Fruit fly (Drosophila melanogaster) whole organism, embryonic: Measurements from ENCODE around the gene H2.0.
A peak's percentile ranks its signal among the peaks of the same experiment; 100 is the strongest.

Source experiments
- Bteb2 ChIP-seq: fragments of 200-800 bp; sonication (Bioruptor generic); optimal IDR thresholded peaks from 2 replicates; lab custom pipeline; 2016; ENCODE audit warnings: missing biosample characterization, missing genetic modification characterization
- CG10959 ChIP-seq: fragments of 200-800 bp; sonication (Bioruptor generic); IDR thresholded peaks from 2 replicates; pipeline ENCODE4 v1.3.6; 2022; ENCODE audit warnings: missing biosample characterization, missing genetic modification characterization
- CG12942 ChIP-seq: fragments of 200-800 bp; sonication (Bioruptor generic); optimal IDR thresholded peaks from 3 replicates; lab custom pipeline; 2016; ENCODE audit warnings: missing biosample characterization, missing genetic modification characterization
- CG13624 ChIP-seq: fragments of 200-800 bp; sonication (Bioruptor generic); optimal IDR thresholded peaks from 2 replicates; lab custom pipeline; 2016; ENCODE audit warnings: missing biosample characterization, missing genetic modification characterization
- CG13894 ChIP-seq: fragments of 200-800 bp; sonication (Bioruptor generic); optimal IDR thresholded peaks from 3 replicates; lab custom pipeline; 2018; ENCODE audit warnings: missing biosample characterization, mild to moderate bottlenecking, missing genetic modification characterization, moderate library complexity
- CG15479 ChIP-seq: fragments of 200-800 bp; sonication (Bioruptor generic); optimal IDR thresholded peaks from 3 replicates; lab custom pipeline; 2019; ENCODE audit warnings: missing biosample characterization, mild to moderate bottlenecking, missing genetic modification characterization, moderate library complexity
- CG1603 ChIP-seq: fragments of 200-800 bp; sonication (Bioruptor generic); optimal IDR thresholded peaks from 2 replicates; lab custom pipeline; 2019; ENCODE audit warnings: missing biosample characterization, mild to moderate bottlenecking, missing genetic modification characterization, moderate library complexity
- CG17361 ChIP-seq: fragments of 200-800 bp; sonication (Bioruptor generic); IDR thresholded peaks from 3 replicates; pipeline ENCODE4 v1.3.6; 2022; ENCODE audit warnings: missing biosample characterization, missing genetic modification characterization
- CG31224 ChIP-seq: fragments of 200-800 bp; sonication (Bioruptor generic); IDR thresholded peaks from 2 replicates; pipeline ENCODE4 v1.3.6; 2022; ENCODE audit warnings: missing biosample characterization, missing genetic modification characterization
- CG42726 ChIP-seq: fragments of 200-800 bp; sonication (Bioruptor generic); IDR thresholded peaks from 2 replicates; pipeline ENCODE4 v1.3.6; 2022; ENCODE audit warnings: missing biosample characterization, missing genetic modification characterization; ENCODE audit not compliant: partially characterized antibody
- CG4282 ChIP-seq: fragments of 200-800 bp; sonication (Bioruptor generic); optimal IDR thresholded peaks from 2 replicates; lab custom pipeline; 2016; ENCODE audit warnings: missing biosample characterization, missing genetic modification characterization
- CG4328 ChIP-seq: fragments of 200-800 bp; sonication (Bioruptor generic); optimal IDR thresholded peaks from 3 replicates; lab custom pipeline; 2017; ENCODE audit warnings: missing biosample characterization, missing genetic modification reagents, missing genetic modification characterization
- CG4854 ChIP-seq: fragments of 200-800 bp; sonication (Bioruptor generic); optimal IDR thresholded peaks from 2 replicates; lab custom pipeline; 2016; ENCODE audit warnings: missing biosample characterization, missing genetic modification characterization, inconsistent platforms
- CG7786 ChIP-seq: fragments of 200-800 bp; sonication (Bioruptor generic); optimal IDR thresholded peaks from 2 replicates; lab custom pipeline; 2016; ENCODE audit warnings: missing biosample characterization, missing genetic modification characterization
- CG8281 ChIP-seq: fragments of 200-800 bp; sonication (Bioruptor generic); optimal IDR thresholded peaks from 2 replicates; lab custom pipeline; 2018; ENCODE audit warnings: missing biosample characterization, mild to moderate bottlenecking, missing genetic modification characterization, moderate library complexity
- CG8290 ChIP-seq, 3 experiments: fragments of 200-800 bp; sonication (Bioruptor generic); optimal IDR thresholded peaks; 2 replicates each; lab custom pipeline; 2016 to 2019; ENCODE audit warnings: missing biosample characterization in 3 of 3, missing genetic modification characterization in 3 of 3, mild to moderate bottlenecking in 2 of 3, moderate library complexity in 1 of 3
- CG8765 ChIP-seq: fragments of 200-800 bp; sonication (Bioruptor generic); IDR thresholded peaks from 2 replicates; pipeline ENCODE4 v1.3.6; 2022; ENCODE audit warnings: missing biosample characterization, missing genetic modification characterization
- CG9797 ChIP-seq: fragments of 200-800 bp; sonication (Bioruptor generic); optimal IDR thresholded peaks from 3 replicates; lab custom pipeline; 2018; ENCODE audit warnings: missing biosample characterization, mild to moderate bottlenecking, missing genetic modification characterization
- Camta ChIP-seq: fragments of 200-800 bp; sonication (Bioruptor generic); optimal IDR thresholded peaks from 2 replicates; lab custom pipeline; 2016; ENCODE audit warnings: missing biosample characterization, missing genetic modification characterization
- CrebB ChIP-seq: fragments of 200-800 bp; sonication (Bioruptor generic); optimal IDR thresholded peaks from 3 replicates; lab custom pipeline; 2018; ENCODE audit warnings: missing biosample characterization, mild to moderate bottlenecking, missing genetic modification characterization
- D19B ChIP-seq: fragments of 200-800 bp; sonication (Bioruptor generic); optimal IDR thresholded peaks from 2 replicates; lab custom pipeline; 2017; ENCODE audit warnings: missing biosample characterization, mild to moderate bottlenecking, missing genetic modification characterization
- HLH3B ChIP-seq: fragments of 200-800 bp; sonication (Bioruptor generic); IDR thresholded peaks from 2 replicates; pipeline ENCODE4 v1.3.6; 2022; ENCODE audit warnings: missing biosample characterization, missing genetic modification characterization
- HmgD ChIP-seq: fragments of 200-800 bp; sonication (Bioruptor generic); optimal IDR thresholded peaks from 3 replicates; lab custom pipeline; 2016; ENCODE audit warnings: missing biosample characterization, missing genetic modification characterization
- Hsf ChIP-seq: fragments of 200-800 bp; sonication (Bioruptor generic); optimal IDR thresholded peaks from 3 replicates; lab custom pipeline; 2016; ENCODE audit warnings: missing biosample characterization, missing genetic modification characterization
- MESR4 ChIP-seq: fragments of 200-800 bp; sonication (Bioruptor generic); optimal IDR thresholded peaks from 2 replicates; lab custom pipeline; 2018; ENCODE audit warnings: missing biosample characterization, mild to moderate bottlenecking, missing genetic modification characterization, moderate library complexity
- Med ChIP-seq: fragments of 200-800 bp; sonication (Bioruptor generic); peaks from one replicate; lab custom pipeline; 2016; ENCODE audit warnings: missing biosample characterization, missing genetic modification characterization, mild to moderate bottlenecking, inconsistent platforms, moderate library complexity
- Nf-YB ChIP-seq: fragments of 200-800 bp; sonication (Bioruptor generic); optimal IDR thresholded peaks from 3 replicates; lab custom pipeline; 2019; ENCODE audit warnings: missing biosample characterization, mild to moderate bottlenecking, missing genetic modification characterization, moderate library complexity
- Sox102F ChIP-seq: fragments of 200-800 bp; sonication (Bioruptor generic); optimal IDR thresholded peaks from 2 replicates; lab custom pipeline; 2018; ENCODE audit warnings: missing biosample characterization, mild to moderate bottlenecking, missing genetic modification characterization, moderate library complexity
- bsh ChIP-seq, 2 experiments: fragments of 200-800 bp; sonication (Bioruptor generic); optimal IDR thresholded peaks; 2 replicates each; lab custom pipeline; 2017 to 2018; ENCODE audit warnings: mild to moderate bottlenecking in 2 of 2, missing biosample characterization in 2 of 2, missing genetic modification characterization in 2 of 2, moderate library complexity in 1 of 2
- cad ChIP-seq: fragments of >200 bp; optimal IDR thresholded peaks from 2 replicates; lab custom pipeline; 2017; ENCODE audit warnings: missing biosample characterization, missing genetic modification characterization
- cato ChIP-seq: fragments of 200-800 bp; sonication (Bioruptor generic); optimal IDR thresholded peaks from 2 replicates; lab custom pipeline; 2016; ENCODE audit warnings: missing biosample characterization, missing genetic modification characterization, borderline replicate concordance
- crc ChIP-seq: fragments of 200-800 bp; sonication (Bioruptor generic); optimal IDR thresholded peaks from 2 replicates; lab custom pipeline; 2016; ENCODE audit warnings: missing biosample characterization, missing genetic modification characterization
- dpn ChIP-seq, 2 experiments: fragments of 200-800 bp; sonication (Bioruptor generic); optimal IDR thresholded peaks; 3 replicates each; lab custom pipeline; 2016; ENCODE audit warnings: missing biosample characterization in 2 of 2, missing genetic modification characterization in 2 of 2
- exex ChIP-seq: fragments of 200-800 bp; sonication (Bioruptor generic); optimal IDR thresholded peaks from 4 replicates; lab custom pipeline; 2018; ENCODE audit warnings: missing biosample characterization, mild to moderate bottlenecking, missing genetic modification characterization, moderate library complexity
- fd96Cb ChIP-seq: fragments of 200-800 bp; sonication (Bioruptor generic); optimal IDR thresholded peaks from 2 replicates; lab custom pipeline; 2018; ENCODE audit warnings: missing biosample characterization, mild to moderate bottlenecking, missing genetic modification characterization, moderate library complexity
- gfzf ChIP-seq: fragments of 200-800 bp; sonication (Bioruptor generic); optimal IDR thresholded peaks from 2 replicates; lab custom pipeline; 2016; ENCODE audit warnings: missing biosample characterization, mild to moderate bottlenecking, missing genetic modification characterization, moderate library complexity
- grau ChIP-seq: fragments of 200-800 bp; optimal IDR thresholded peaks from 3 replicates; lab custom pipeline; 2019; ENCODE audit warnings: missing biosample characterization, mild to moderate bottlenecking, missing genetic modification characterization, moderate library complexity
- h ChIP-seq: fragments of >200 bp; optimal IDR thresholded peaks from 2 replicates; lab custom pipeline; 2017
- mam ChIP-seq: fragments of 200-800 bp; sonication (Bioruptor generic); optimal IDR thresholded peaks from 3 replicates; lab custom pipeline; 2016; ENCODE audit warnings: missing biosample characterization, missing genetic modification characterization
- mirr ChIP-seq: fragments of 200-800 bp; sonication (Bioruptor generic); optimal IDR thresholded peaks from 3 replicates; lab custom pipeline; 2018; ENCODE audit warnings: missing biosample characterization, mild to moderate bottlenecking, missing genetic modification characterization
- nom ChIP-seq: fragments of 200-800 bp; sonication (Bioruptor generic); optimal IDR thresholded peaks from 2 replicates; lab custom pipeline; 2017; ENCODE audit warnings: missing biosample characterization, missing genetic modification characterization, mild to moderate bottlenecking, moderate library complexity, missing genetic modification reagents
- p53 ChIP-seq: fragments of 200-800 bp; sonication (Bioruptor generic); optimal IDR thresholded peaks from 2 replicates; lab custom pipeline; 2016; ENCODE audit warnings: missing biosample characterization, missing genetic modification characterization
- pfk ChIP-seq: fragments of 200-800 bp; sonication (Bioruptor generic); optimal IDR thresholded peaks from 2 replicates; lab custom pipeline; 2018; ENCODE audit warnings: missing biosample characterization, mild to moderate bottlenecking, missing genetic modification characterization, moderate library complexity
- run ChIP-seq: fragments of 200-800 bp; sonication (Bioruptor generic); optimal IDR thresholded peaks from 3 replicates; lab custom pipeline; 2018; ENCODE audit warnings: missing biosample characterization, mild to moderate bottlenecking, missing genetic modification characterization
- sens ChIP-seq: fragments of 200-800 bp; sonication (Bioruptor generic); peaks from one replicate; lab custom pipeline; 2016; ENCODE audit warnings: missing biosample characterization, missing genetic modification characterization
- sug ChIP-seq: fragments of 200-800 bp; optimal IDR thresholded peaks from 2 replicates; lab custom pipeline; 2019; ENCODE audit warnings: missing biosample characterization, mild to moderate bottlenecking, missing genetic modification characterization, moderate library complexity
- ttk ChIP-seq: fragments of 200-800 bp; sonication (Bioruptor generic); IDR thresholded peaks from 2 replicates; pipeline ENCODE4 v2.1.2; 2022; ENCODE audit warnings: missing biosample characterization, missing genetic modification characterization
- unc-4 ChIP-seq: fragments of 200-800 bp; sonication (Bioruptor generic); IDR thresholded peaks from 2 replicates; pipeline ENCODE4 v1.3.6; 2022; ENCODE audit warnings: missing biosample characterization, missing genetic modification characterization; ENCODE audit not compliant: partially characterized antibody
- vnd ChIP-seq: fragments of 200-800 bp; sonication (Bioruptor generic); IDR thresholded peaks from 3 replicates; pipeline ENCODE4 v1.3.6; 2022; ENCODE audit warnings: missing biosample characterization, missing genetic modification characterization; ENCODE audit not compliant: partially characterized antibody
- wdn ChIP-seq: fragments of 200-800 bp; sonication (Bioruptor generic); IDR thresholded peaks from 2 replicates; pipeline ENCODE4 v1.3.6; 2022; ENCODE audit warnings: missing biosample characterization, missing genetic modification characterization
- zf30C ChIP-seq: fragments of 200-800 bp; sonication (Bioruptor generic); optimal IDR thresholded peaks from 3 replicates; lab custom pipeline; 2018; ENCODE audit warnings: missing biosample characterization, mild to moderate bottlenecking, missing genetic modification characterization

Gene H2.0

DNA sequence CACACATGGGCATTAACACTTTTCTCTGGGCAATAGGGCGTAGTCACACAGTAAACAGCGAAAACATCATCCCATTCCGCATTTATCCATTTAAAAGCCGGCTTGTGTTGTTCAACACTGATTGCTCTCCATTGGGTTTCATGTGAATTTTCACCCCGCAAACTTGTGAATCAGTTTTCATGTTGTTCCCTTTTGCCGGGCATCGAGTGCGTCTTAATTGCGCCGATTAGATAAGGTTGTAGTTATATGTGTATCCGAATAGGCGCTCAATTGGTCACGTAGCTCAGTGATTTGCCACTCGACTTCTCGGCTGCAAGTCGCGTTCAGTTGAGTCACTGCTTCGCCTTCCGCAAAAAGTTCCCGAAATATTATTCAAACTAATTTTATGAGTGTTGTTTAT is 32.3 kb downstream of the H2.0 start (continued):
- peak; percentile 4 for TF ChIP-seq CG15479 (GFP tag; lab: Kevin White, UChicago)
- TF ChIP-seq CG7786 (GFP tag; lab: Kevin White, UChicago): no peak
- TF ChIP-seq HLH3B (GFP tag; lab: Robert Waterston, UW): no peak
- TF ChIP-seq grau (tag; lab: Kevin White, UChicago): no peak
- TF ChIP-seq CG13624 (GFP tag; lab: Kevin White, UChicago): no peak
- TF ChIP-seq CG8290 (GFP tag; optimal IDR thresholded peaks at IDR 0.05; lab: Kevin White, UChicago): no peak
- no peak for TF ChIP-seq CG8290 (tag; optimal IDR thresholded peaks at IDR 0.05; lab: Kevin White, UChicago)
- no peak for TF ChIP-seq wdn (GFP tag; lab: Robert Waterston, UW)
- TF ChIP-seq nom (GFP tag; lab: Kevin White, UChicago): no peak
- TF ChIP-seq exex: peak; percentile 87
- TF ChIP-seq CG17361 (GFP tag; lab: Robert Waterston, UW): no peak
- TF ChIP-seq CG31224 (GFP tag; lab: Robert Waterston, UW): no peak
- TF ChIP-seq mirr (GFP tag; lab: Kevin White, UChicago): peak; percentile 31
- TF ChIP-seq zf30C (GFP tag; lab: Kevin White, UChicago): no peak
- no peak for TF ChIP-seq p53 (GFP tag; lab: Kevin White, UChicago)
- no peak for TF ChIP-seq CG8281 (tag; lab: Kevin White, UChicago)
- TF ChIP-seq CG9797 (GFP tag; lab: Kevin White, UChicago): no peak
- TF ChIP-seq h (lab: Kevin White, UChicago): no peak
- TF ChIP-seq CG42726 (GFP tag; lab: Robert Waterston, UW): no peak
- TF ChIP-seq Sox102F: no peak
- TF ChIP-seq CG4282 (GFP tag; lab: Kevin White, UChicago): peak; percentile 15
- TF ChIP-seq Med (GFP tag; lab: Kevin White, UChicago): peak; percentile 51
- no peak for TF ChIP-seq CrebB (tag; lab: Kevin White, UChicago)
- no peak for TF ChIP-seq CG8765 (GFP tag; lab: Robert Waterston, UW)
- TF ChIP-seq sug: peak; percentile 27
- TF ChIP-seq crc (GFP tag; lab: Kevin White, UChicago): no peak
- no peak for TF ChIP-seq unc-4 (GFP tag; lab: Robert Waterston, UW)
- no peak for TF ChIP-seq CG10959
- TF ChIP-seq cad: no peak

DNA sequence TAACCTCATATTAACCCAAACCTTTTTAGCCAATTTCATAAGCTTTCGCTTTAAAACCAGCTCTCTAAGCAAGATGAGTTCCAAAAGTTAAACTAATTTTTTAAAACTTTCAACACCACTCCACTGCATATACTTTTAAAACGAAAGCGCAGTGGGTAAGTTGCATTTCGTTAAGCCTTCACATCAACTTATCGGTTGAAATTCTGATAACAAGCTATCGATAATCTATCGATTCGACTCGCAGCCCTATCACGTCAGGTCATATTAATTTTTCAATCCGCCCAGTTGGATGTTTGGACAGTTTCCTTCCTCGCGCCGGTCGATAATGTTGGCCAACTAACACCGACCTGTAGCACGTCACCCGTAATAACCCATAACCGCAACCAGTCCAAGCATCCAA is 33.1 kb downstream of the H2.0 start, which contains the start of gene ifc:
Gene ifc (plus strand): TSS at position 255 of the 400 bp plus-strand sequence.
- TF ChIP-seq Camta (GFP tag; lab: Kevin White, UChicago): peak; percentile 71
- peak; percentile 21 for TF ChIP-seq D19B
- TF ChIP-seq gfzf (GFP tag; lab: Kevin White, UChicago): peak; percentile 61
- TF ChIP-seq CG12942 (GFP tag; lab: Kevin White, UChicago): peak; percentile 45
- peak; percentile 77 for TF ChIP-seq mam (GFP tag; lab: Kevin White, UChicago)
- peak; percentile 91 for TF ChIP-seq CG1603 (tag; lab: Kevin White, UChicago)
- no peak for TF ChIP-seq ttk (GFP tag; lab: Robert Waterston, UW)
- TF ChIP-seq vnd (GFP tag; lab: Robert Waterston, UW): no peak
- peak; percentile 22 for TF ChIP-seq run
- TF ChIP-seq dpn (GFP tag; optimal IDR thresholded peaks at IDR 0.05; lab: Kevin White, UChicago): peak; percentile 67 to 75
- TF ChIP-seq fd96Cb: peak; percentile 27
- TF ChIP-seq cato (GFP tag; lab: Kevin White, UChicago): peak; percentile 17
- TF ChIP-seq CG13894 (tag; lab: Kevin White, UChicago): peak; percentile 89
- TF ChIP-seq pfk (GFP tag; lab: Kevin White, UChicago): peak; percentile 36
- TF ChIP-seq bsh (GFP tag; optimal IDR thresholded peaks at IDR 0.05; lab: Kevin White, UChicago): peak in 1 of 2 experiments; percentile 42
- peak; percentile 47 for TF ChIP-seq Bteb2
- TF ChIP-seq sens (GFP tag; lab: Kevin White, UChicago): peak; percentile 90
- peak; percentile 85 for TF ChIP-seq MESR4 (GFP tag; lab: Kevin White, UChicago)
- peak; percentile 55 for TF ChIP-seq Hsf (GFP tag; lab: Kevin White, UChicago)
- peak; percentile 19 for TF ChIP-seq Nf-YB (GFP tag; lab: Kevin White, UChicago)
- TF ChIP-seq HmgD (GFP tag; lab: Kevin White, UChicago): peak; percentile 69
- TF ChIP-seq CG4854 (GFP tag; lab: Kevin White, UChicago): peak; percentile 31
- peak; percentile 24 for TF ChIP-seq CG4328
